Worm (Caenorhabditis elegans) whole organism, L3 larva: ENCODE measurements around the gene F38B6.4.

Experiments used
- elt-3 ChIP-seq, 3 experiments: fragments of 150-350 bp in 1 of 3; sonication (generic microtip) in 2 of 3; optimal IDR thresholded peaks; 2 replicates in 2 of 3; 4 replicates in 1 of 3; lab custom pipeline; 2014 to 2017; ENCODE audit warnings: missing biosample characterization in 3 of 3, missing genetic modification characterization in 3 of 3
- mdl-1 ChIP-seq: fragments of 150-350 bp; optimal IDR thresholded peaks from 2 replicates; lab custom pipeline; 2014; ENCODE audit warnings: missing biosample characterization, missing genetic modification characterization
- unc-39 ChIP-seq: sonication (generic microtip); optimal IDR thresholded peaks from 4 replicates; lab custom pipeline; 2017; ENCODE audit warnings: missing biosample characterization, missing genetic modification characterization
- unc-62 ChIP-seq: fragments of 150-350 bp; sonication (generic microtip); optimal IDR thresholded peaks from 4 replicates; lab custom pipeline; 2014; ENCODE audit warnings: missing biosample characterization, missing genetic modification reagents, missing genetic modification characterization

- TF ChIP-seq unc-62 (GFP tag; lab: Kevin White, UChicago) (no peak), mdl-1 (tag; lab: Kevin White, UChicago) (no peak), unc-39 (no peak), elt-3 (tag; optimal IDR thresholded peaks at IDR 0.05; lab: Kevin White, UChicago) (no peak)
Observed at ce11 chrX:6641509-6641908, 33.2 kb upstream of the F38B6.4 start.
